Worm (Caenorhabditis elegans): ENCODE results near the gene nhr-272.

Gene nhr-272

ce11 chrX:12678532-12678931, 26.1 kb downstream of the nhr-272 start, which contains the start of gene adt-1:
adt-1 (plus strand) TSS chrX:12678832.
- TF ChIP-seq unc-55 (GFP tag; optimal IDR thresholded peaks at IDR 0.05) (no peak), hlh-8 (tag; optimal IDR thresholded peaks at IDR 0.05) (no peak), unc-86 (tag; optimal IDR thresholded peaks at IDR 0.05) (no peak), ceh-30 (tag; optimal IDR thresholded peaks at IDR 0.05) (no peak), tbx-7 (tag; optimal IDR thresholded peaks at IDR 0.05) (no peak), pax-1 (tag; optimal IDR thresholded peaks at IDR 0.05) (no peak), hlh-30 (tag; optimal IDR thresholded peaks at IDR 0.05; ENCODE audit: insufficient read depth) (no peak), sox-4 (tag; optimal IDR thresholded peaks at IDR 0.05) (no peak)

- TF ChIP-seq ceh-34 (tag; optimal IDR thresholded peaks at IDR 0.05) (no peak), unc-42 (tag; optimal IDR thresholded peaks at IDR 0.05) (no peak), nhr-232 (tag; optimal IDR thresholded peaks at IDR 0.05) (no peak), ceh-22 (tag; optimal IDR thresholded peaks at IDR 0.05) (no peak), elt-2 (tag; optimal IDR thresholded peaks at IDR 0.05) (no peak), K09A11.1 (tag; optimal IDR thresholded peaks at IDR 0.05; ENCODE audit: insufficient read depth) (no peak)
Observed at ce11 chrX:12677113-12677512, 27.5 kb downstream of the nhr-272 start.

ce11 chrX:12671638-12672290, 32.9 kb downstream of the nhr-272 start:
- no peak for TF ChIP-seq ceh-34 (tag; optimal IDR thresholded peaks at IDR 0.05)
- TF ChIP-seq ceh-45 (GFP tag; IDR thresholded peaks at IDR 0.05), result no peak
- no peak for TF ChIP-seq npax-4 (tag; optimal IDR thresholded peaks at IDR 0.05)
- TF ChIP-seq pha-2 (tag; optimal IDR thresholded peaks at IDR 0.05), result no peak
- no peak for TF ChIP-seq pqm-1 (tag; optimal IDR thresholded peaks at IDR 0.05)
- no peak for TF ChIP-seq dmd-4 (tag; optimal IDR thresholded peaks at IDR 0.05; ENCODE audit: borderline replicate concordance)
- no peak for TF ChIP-seq C38D4.7 (GFP tag; optimal IDR thresholded peaks at IDR 0.05)
- TF ChIP-seq elt-2 (tag; optimal IDR thresholded peaks at IDR 0.05), result peak; percentile 89
- no peak for TF ChIP-seq ztf-16 (tag; optimal IDR thresholded peaks at IDR 0.05)
- TF ChIP-seq nfya-1 (tag; optimal IDR thresholded peaks at IDR 0.05), result no peak
- no peak for TF ChIP-seq T23F11.4 (GFP tag; optimal IDR thresholded peaks at IDR 0.05)
- no peak for TF ChIP-seq sdc-2 (tag; optimal IDR thresholded peaks at IDR 0.05)
- no peak for TF ChIP-seq ceh-19 (GFP tag; optimal IDR thresholded peaks at IDR 0.05)
- peak; percentile 7 for TF ChIP-seq ceh-18 (tag; optimal IDR thresholded peaks at IDR 0.05)
- no peak for TF ChIP-seq madf-2 (tag; optimal IDR thresholded peaks at IDR 0.05)
- peak; percentile 38 for TF ChIP-seq unc-55 (GFP tag; optimal IDR thresholded peaks at IDR 0.05)
- peak; percentile 53 for TF ChIP-seq rnt-1 (tag; optimal IDR thresholded peaks at IDR 0.05)
- TF ChIP-seq elt-4 (tag; optimal IDR thresholded peaks at IDR 0.05), result no peak

ce11 chrX:12670385-12670784, 34.2 kb downstream of the nhr-272 start:
- no peak for TF ChIP-seq ttx-3 (tag; optimal IDR thresholded peaks at IDR 0.05)
- peak; percentile 20 for TF ChIP-seq pat-9 (tag; optimal IDR thresholded peaks at IDR 0.05)
- TF ChIP-seq dve-1 (tag; optimal IDR thresholded peaks at IDR 0.05), result peak; percentile 56
- no peak for TF ChIP-seq C38D4.7 (GFP tag; optimal IDR thresholded peaks at IDR 0.05)
- peak; percentile 70 for TF ChIP-seq ceh-18 (tag; optimal IDR thresholded peaks at IDR 0.05)
- no peak for TF ChIP-seq Y22D7AL.16 (tag; optimal IDR thresholded peaks at IDR 0.05)
- peak; percentile 4 for TF ChIP-seq ceh-30 (tag; optimal IDR thresholded peaks at IDR 0.05)
- TF ChIP-seq F13H6.1 (tag; optimal IDR thresholded peaks at IDR 0.05), result peak; percentile 34
- TF ChIP-seq ceh-45 (GFP tag; IDR thresholded peaks at IDR 0.05), result no peak
- peak; percentile 90 for TF ChIP-seq ceh-31 (tag; optimal IDR thresholded peaks at IDR 0.05)
- TF ChIP-seq pros-1 (tag; optimal IDR thresholded peaks at IDR 0.05), result peak; percentile 64
- no peak for TF ChIP-seq pqm-1 (tag; optimal IDR thresholded peaks at IDR 0.05)
- no peak for TF ChIP-seq T23F11.4 (GFP tag; optimal IDR thresholded peaks at IDR 0.05)
- peak; percentile 92 for TF ChIP-seq unc-55 (GFP tag; optimal IDR thresholded peaks at IDR 0.05)
- no peak for TF ChIP-seq tbx-7 (tag; optimal IDR thresholded peaks at IDR 0.05)
- peak; percentile 43 for TF ChIP-seq elt-2 (tag; optimal IDR thresholded peaks at IDR 0.05)
- TF ChIP-seq ceh-34 (tag; optimal IDR thresholded peaks at IDR 0.05), result peak; percentile 71
- TF ChIP-seq zip-5 (tag; optimal IDR thresholded peaks at IDR 0.05), result no peak
- TF ChIP-seq unc-86 (tag; optimal IDR thresholded peaks at IDR 0.05), result no peak
- no peak for TF ChIP-seq odd-2 (tag; optimal IDR thresholded peaks at IDR 0.05)
- peak; percentile 46 for TF ChIP-seq ceh-19 (GFP tag; optimal IDR thresholded peaks at IDR 0.05)
- peak; percentile 79 for TF ChIP-seq nfya-1 (tag; optimal IDR thresholded peaks at IDR 0.05)
- TF ChIP-seq hlh-13 (GFP tag; optimal IDR thresholded peaks at IDR 0.05), result no peak
- no peak for TF ChIP-seq ceh-24 (tag; optimal IDR thresholded peaks at IDR 0.05)
- no peak for TF ChIP-seq ztf-16 (tag; optimal IDR thresholded peaks at IDR 0.05)
- TF ChIP-seq hlh-8 (tag; optimal IDR thresholded peaks at IDR 0.05), result peak; percentile 56
- TF ChIP-seq sdc-2 (tag; optimal IDR thresholded peaks at IDR 0.05), result peak; percentile 75
- TF ChIP-seq fax-1 (tag; optimal IDR thresholded peaks at IDR 0.05), result no peak
- no peak for TF ChIP-seq gmeb-2 (tag; optimal IDR thresholded peaks at IDR 0.05)
- peak; percentile 2 for TF ChIP-seq npax-4 (tag; optimal IDR thresholded peaks at IDR 0.05)
- TF ChIP-seq fkh-6 (tag; optimal IDR thresholded peaks at IDR 0.05), result peak; percentile 42
- TF ChIP-seq madf-2 (tag; optimal IDR thresholded peaks at IDR 0.05), result no peak

All from whole organism, late embryonic.